Worm (Caenorhabditis elegans) whole organism, young adult: ENCODE measurements around the gene mcm-6.
A peak's percentile ranks its signal among the peaks of the same experiment; 100 is the strongest.

Experiments used
- B0336.3 ChIP-seq: fragments of 200-800 bp; sonication (Bioruptor generic); IDR thresholded peaks from 2 replicates; pipeline ENCODE4 v1.3.6; 2022; ENCODE audit warnings: missing genetic modification characterization, missing compliant biosample characterization
- C06A6.2 ChIP-seq: fragments of 200-800 bp; sonication (Bioruptor generic); conservative IDR thresholded peaks from 2 replicates; pipeline ENCODE4 v1.3.6; 2022; ENCODE audit warnings: missing genetic modification characterization, missing compliant biosample characterization
- F10E7.11 ChIP-seq: sonication (generic microtip); optimal IDR thresholded peaks from 2 replicates; lab custom pipeline; 2017; ENCODE audit warnings: mild to moderate bottlenecking, missing genetic modification characterization, moderate library complexity, missing compliant biosample characterization
- F52B5.7 ChIP-seq: sonication (generic microtip); optimal IDR thresholded peaks from 2 replicates; lab custom pipeline; 2016; ENCODE audit warnings: mild to moderate bottlenecking, missing genetic modification characterization, missing compliant biosample characterization
- T07F8.4 ChIP-seq: sonication (generic microtip); optimal IDR thresholded peaks from 2 replicates; lab custom pipeline; 2016; ENCODE audit warnings: mild to moderate bottlenecking, missing genetic modification characterization, moderate library complexity, missing compliant biosample characterization
- T26A5.8 ChIP-seq: sonication (generic microtip); optimal IDR thresholded peaks from 2 replicates; lab custom pipeline; 2016; ENCODE audit warnings: missing genetic modification characterization, missing compliant biosample characterization
- Y67H2A.10 ChIP-seq: fragments of 200-800 bp; sonication (Bioruptor generic); conservative IDR thresholded peaks from 2 replicates; pipeline ENCODE4 v1.3.6; 2022; ENCODE audit warnings: missing genetic modification reagents, missing genetic modification characterization, missing compliant biosample characterization
- Y79H2A.3 ChIP-seq: fragments of 200-800 bp; sonication (Bioruptor generic); conservative IDR thresholded peaks from 2 replicates; pipeline ENCODE4 v1.3.6; 2022; ENCODE audit warnings: missing genetic modification reagents, missing genetic modification characterization, missing compliant biosample characterization
- akir-1 ChIP-seq: fragments of 200-800 bp; sonication (Bioruptor generic); optimal IDR thresholded peaks from 2 replicates; lab custom pipeline; 2018; ENCODE audit warnings: mild to moderate bottlenecking, missing genetic modification characterization, moderate library complexity, missing compliant biosample characterization
- aptf-3 ChIP-seq: fragments of 200-800 bp; sonication (Bioruptor generic); IDR thresholded peaks from 2 replicates; pipeline ENCODE4 v1.3.6; 2022; ENCODE audit warnings: missing genetic modification characterization, missing compliant biosample characterization
- athp-1 ChIP-seq: sonication (generic microtip); optimal IDR thresholded peaks from 2 replicates; lab custom pipeline; 2017; ENCODE audit warnings: mild to moderate bottlenecking, missing genetic modification characterization, missing compliant biosample characterization
- attf-5 ChIP-seq: fragments of 200-800 bp; sonication (Bioruptor generic); optimal IDR thresholded peaks from 2 replicates; lab custom pipeline; 2018; ENCODE audit warnings: mild to moderate bottlenecking, missing genetic modification characterization, missing compliant biosample characterization
- attf-6 ChIP-seq: fragments of 200-800 bp; sonication (Bioruptor generic); IDR thresholded peaks from 2 replicates; pipeline ENCODE4 v1.3.6; 2022; ENCODE audit warnings: missing genetic modification reagents, missing genetic modification characterization, missing compliant biosample characterization
- cebp-1 ChIP-seq, 2 experiments: fragments of 200-800 bp in 1 of 2; sonication (Bioruptor generic) in 1 of 2; sonication (generic microtip) in 1 of 2; IDR thresholded peaks in 1 of 2; optimal IDR thresholded peaks in 1 of 2; 2 replicates each; pipeline versions ENCODE4 v1.3.6 to Lab custom; 2017 to 2022; ENCODE audit warnings: missing compliant biosample characterization in 2 of 2, missing genetic modification characterization in 2 of 2, mild to moderate bottlenecking in 1 of 2, missing genetic modification reagents in 1 of 2, moderate library complexity in 1 of 2
- cebp-2 ChIP-seq: fragments of 200-800 bp; sonication (Bioruptor generic); IDR thresholded peaks from 2 replicates; pipeline ENCODE4 v1.3.6; 2022; ENCODE audit warnings: missing genetic modification characterization, missing compliant biosample characterization
- ceh-100 ChIP-seq: fragments of 200-800 bp; sonication (Bioruptor generic); IDR thresholded peaks from 2 replicates; pipeline ENCODE4 v1.3.6; 2022; ENCODE audit warnings: missing genetic modification reagents, missing genetic modification characterization, missing compliant biosample characterization
- ceh-91 ChIP-seq: fragments of 200-800 bp; sonication (Bioruptor generic); IDR thresholded peaks from 2 replicates; pipeline ENCODE4 v1.3.6; 2022; ENCODE audit warnings: missing genetic modification reagents, missing genetic modification characterization, missing compliant biosample characterization
- die-1 ChIP-seq: sonication (generic microtip); optimal IDR thresholded peaks from 2 replicates; lab custom pipeline; 2016; ENCODE audit warnings: missing genotype, mild to moderate bottlenecking, missing genetic modification characterization, missing compliant biosample characterization
- dpl-1 ChIP-seq: fragments of 150-350 bp; optimal IDR thresholded peaks from 2 replicates; lab custom pipeline; 2014; ENCODE audit warnings: missing biosample characterization, missing genetic modification reagents, missing genetic modification characterization
- egl-44 ChIP-seq: fragments of 200-800 bp; sonication (Bioruptor generic); IDR thresholded peaks from 2 replicates; pipeline ENCODE4 v1.3.6; 2022; ENCODE audit warnings: missing genetic modification reagents, missing genetic modification characterization, missing compliant biosample characterization
- egrh-3 ChIP-seq: fragments of 200-800 bp; sonication (Bioruptor generic); IDR thresholded peaks from 2 replicates; pipeline ENCODE4 v1.3.6; 2022; ENCODE audit warnings: missing genetic modification reagents, missing genetic modification characterization, missing compliant biosample characterization
- ets-4 ChIP-seq: fragments of 200-800 bp; sonication (Bioruptor generic); optimal IDR thresholded peaks from 2 replicates; lab custom pipeline; 2018; ENCODE audit warnings: mild to moderate bottlenecking, missing genetic modification characterization, missing compliant biosample characterization
- him-1 ChIP-seq: sonication (generic microtip); optimal IDR thresholded peaks from 2 replicates; lab custom pipeline; 2016; ENCODE audit warnings: missing genotype, missing genetic modification reagents, missing genetic modification characterization, missing compliant biosample characterization
- hrde-1 ChIP-seq: sonication (generic microtip); optimal IDR thresholded peaks from 2 replicates; lab custom pipeline; 2016; ENCODE audit warnings: missing genetic modification characterization, mild to moderate bottlenecking, missing compliant biosample characterization, moderate library complexity, missing genotype, missing genetic modification reagents, borderline replicate concordance
- let-526 ChIP-seq: fragments of 200-800 bp; sonication (Bioruptor generic); IDR thresholded peaks from 2 replicates; pipeline ENCODE4 v1.3.6; 2022; ENCODE audit warnings: missing genetic modification reagents, missing genetic modification characterization, missing compliant biosample characterization
- let-607 ChIP-seq, 2 experiments: fragments of 200-800 bp in 1 of 2; sonication (Bioruptor generic) in 1 of 2; sonication (generic microtip) in 1 of 2; optimal IDR thresholded peaks; 2 replicates each; lab custom pipeline; 2016 to 2018; ENCODE audit warnings: mild to moderate bottlenecking in 2 of 2, missing compliant biosample characterization in 2 of 2, missing genetic modification characterization in 2 of 2, moderate library complexity in 2 of 2, missing genotype in 1 of 2
- lin-40 ChIP-seq: sonication (generic microtip); optimal IDR thresholded peaks from 2 replicates; lab custom pipeline; 2016; ENCODE audit warnings: missing genetic modification characterization, mild to moderate bottlenecking, missing compliant biosample characterization, missing genotype, missing genetic modification reagents
- lin-54 ChIP-seq: fragments of 200-800 bp; sonication (Bioruptor generic); optimal IDR thresholded peaks from 2 replicates; lab custom pipeline; 2018; ENCODE audit warnings: mild to moderate bottlenecking, missing genetic modification characterization, missing compliant biosample characterization
- madf-6 ChIP-seq: fragments of 200-800 bp; sonication (Bioruptor generic); IDR thresholded peaks from 2 replicates; pipeline ENCODE4 v1.3.6; 2022; ENCODE audit warnings: missing genetic modification reagents, missing genetic modification characterization, missing compliant biosample characterization
- mcd-1 ChIP-seq: fragments of 200-800 bp; sonication (Bioruptor generic); IDR thresholded peaks from 2 replicates; pipeline ENCODE4 v1.3.6; 2022; ENCODE audit warnings: missing genetic modification reagents, missing genetic modification characterization, missing compliant biosample characterization
- nfya-1 ChIP-seq: sonication (generic microtip); optimal IDR thresholded peaks from 2 replicates; lab custom pipeline; 2017; ENCODE audit warnings: antibody characterized with exemption, missing compliant biosample characterization, missing genetic modification characterization, borderline replicate concordance; ENCODE audit not compliant: insufficient read depth
- nhr-179 ChIP-seq: sonication (generic microtip); optimal IDR thresholded peaks from 2 replicates; lab custom pipeline; 2016; ENCODE audit warnings: mild to moderate bottlenecking, missing genetic modification characterization, missing compliant biosample characterization
- nhr-90 ChIP-seq: sonication (generic microtip); optimal IDR thresholded peaks from 2 replicates; lab custom pipeline; 2016; ENCODE audit warnings: missing genotype, mild to moderate bottlenecking, missing genetic modification characterization, missing compliant biosample characterization
- rcor-1 ChIP-seq: fragments of 200-800 bp; sonication (Bioruptor generic); IDR thresholded peaks from 2 replicates; pipeline ENCODE4 v1.3.6; 2022; ENCODE audit warnings: missing genetic modification reagents, missing genetic modification characterization, missing compliant biosample characterization
- repo-1 ChIP-seq: sonication (generic microtip); optimal IDR thresholded peaks from 2 replicates; lab custom pipeline; 2017; ENCODE audit warnings: mild to moderate bottlenecking, missing genetic modification characterization, missing compliant biosample characterization
- rpc-1 ChIP-seq, 2 experiments: fragments of 150-350 bp in 1 of 2; sonication (generic microtip) in 1 of 2; optimal IDR thresholded peaks; 2 replicates each; lab custom pipeline; 2014 to 2018; ENCODE audit warnings: missing biosample characterization in 1 of 2, missing genetic modification characterization in 1 of 2, missing genetic modification reagents in 1 of 2, missing genotype in 1 of 2
- somi-1 ChIP-seq: fragments of 200-800 bp; sonication (Bioruptor generic); optimal IDR thresholded peaks from 2 replicates; lab custom pipeline; 2018; ENCODE audit warnings: mild to moderate bottlenecking, missing genetic modification characterization, missing compliant biosample characterization
- zim-3 ChIP-seq: sonication (generic microtip); optimal IDR thresholded peaks from 2 replicates; lab custom pipeline; 2017; ENCODE audit warnings: mild to moderate bottlenecking, missing genetic modification characterization, moderate library complexity, missing compliant biosample characterization

mcm-6 gene

DNA sequence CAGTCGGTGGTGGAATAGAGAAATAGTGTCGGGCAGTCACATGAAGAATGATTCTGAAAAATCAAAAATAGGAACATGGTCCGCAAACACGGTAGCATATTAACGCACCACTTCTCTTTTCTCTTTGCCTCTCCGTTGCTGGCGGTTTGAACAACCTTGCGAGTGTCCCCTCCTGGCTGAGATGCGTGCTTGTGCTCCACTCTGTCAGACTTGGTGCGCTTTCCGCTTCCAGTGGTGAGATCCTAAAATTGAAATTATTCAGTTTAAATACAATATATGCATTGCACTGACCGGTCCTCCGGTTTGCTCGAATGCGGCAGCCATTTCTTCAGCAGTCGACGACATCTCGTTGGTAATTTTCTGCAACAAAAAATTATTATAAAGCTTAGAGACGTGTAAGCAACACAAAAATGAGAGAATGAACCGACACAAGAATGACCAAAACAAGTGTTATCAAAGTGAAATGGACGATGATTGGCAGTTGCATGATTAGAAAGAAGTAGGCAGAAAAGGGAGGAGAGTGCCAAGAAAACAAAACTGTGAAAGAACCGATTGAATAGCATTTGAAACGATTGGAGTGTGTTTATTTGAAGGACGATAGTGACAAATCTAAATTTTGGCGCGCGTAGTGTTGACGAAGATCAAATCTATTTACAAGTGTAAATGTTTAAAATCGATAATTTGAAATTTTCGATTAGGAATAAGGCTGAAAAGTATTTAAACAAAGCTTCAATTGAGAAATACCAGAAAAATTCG, 31.1 kb downstream of the mcm-6 start, which contains the start of gene ZK632.9 (continued):
- no peak for TF ChIP-seq ceh-100
- no peak for TF ChIP-seq dpl-1 (GFP tag; lab: Kevin White, UChicago)
- no peak for TF ChIP-seq repo-1
- no peak for TF ChIP-seq hrde-1
- no peak for TF ChIP-seq T07F8.4
- no peak for TF ChIP-seq nhr-90 (tag; lab: Kevin White, UChicago)
- TF ChIP-seq attf-6 = no peak
- TF ChIP-seq him-1 = no peak
- no peak for TF ChIP-seq Y67H2A.10 (GFP tag; lab: Robert Waterston, UW)
- TF ChIP-seq cebp-1 (GFP tag; IDR thresholded peaks at IDR 0.05; lab: Robert Waterston, UW) = no peak
- no peak for TF ChIP-seq cebp-1 (tag; optimal IDR thresholded peaks at IDR 0.05; lab: Kevin White, UChicago)
- TF ChIP-seq nhr-179 (tag; lab: Kevin White, UChicago) = no peak
- TF ChIP-seq lin-40 = no peak
- TF ChIP-seq let-607 (tag; optimal IDR thresholded peaks at IDR 0.05; lab: Kevin White, UChicago) = peak in 1 of 2 experiments; percentile 30
- TF ChIP-seq athp-1 (tag; lab: Kevin White, UChicago) = no peak
- no peak for TF ChIP-seq C06A6.2
- no peak for TF ChIP-seq nfya-1
- TF ChIP-seq F10E7.11 (tag; lab: Kevin White, UChicago) = no peak
- TF ChIP-seq F52B5.7 (tag; lab: Kevin White, UChicago) = no peak
- no peak for TF ChIP-seq attf-5
- TF ChIP-seq cebp-2 (GFP tag; lab: Robert Waterston, UW) = no peak
- TF ChIP-seq B0336.3 (GFP tag; lab: Robert Waterston, UW) = no peak
- no peak for TF ChIP-seq rpc-1 (optimal IDR thresholded peaks at IDR 0.05; lab: Kevin White, UChicago)
- no peak for TF ChIP-seq rpc-1 (tag; optimal IDR thresholded peaks at IDR 0.05; lab: Kevin White, UChicago)
- peak; percentile 79 for TF ChIP-seq madf-6 (GFP tag; lab: Robert Waterston, UW)
- no peak for TF ChIP-seq egl-44 (GFP tag; lab: Robert Waterston, UW)
- no peak; the same call in 1 of the 2 replicates for TF ChIP-seq mcd-1 (GFP tag; lab: Robert Waterston, UW)
- TF ChIP-seq zim-3 (tag; lab: Kevin White, UChicago) = no peak
- TF ChIP-seq let-526 (GFP tag; lab: Robert Waterston, UW) = no peak
- TF ChIP-seq aptf-3 (GFP tag; lab: Robert Waterston, UW) = no peak
- no peak for TF ChIP-seq rcor-1 (GFP tag; lab: Robert Waterston, UW)
- TF ChIP-seq lin-54 (GFP tag; lab: Kevin White, UChicago) = no peak
- 0 out of 2 replicates have a peak, but pooled peaks have one; percentile 10 for TF ChIP-seq Y79H2A.3 (GFP tag; lab: Robert Waterston, UW)
- TF ChIP-seq die-1 (tag; lab: Kevin White, UChicago) = no peak
- no peak for TF ChIP-seq egrh-3 (GFP tag; lab: Robert Waterston, UW)
- TF ChIP-seq T26A5.8 (tag; lab: Kevin White, UChicago) = no peak
- 0 out of 2 replicates have a peak, but pooled peaks have one; percentile 10 for TF ChIP-seq ceh-91
- TF ChIP-seq akir-1 (GFP tag; lab: Kevin White, UChicago) = no peak
- TF ChIP-seq ets-4 = no peak
- TF ChIP-seq somi-1 (GFP tag; lab: Kevin White, UChicago) = no peak
